Worm (Caenorhabditis elegans): ENCODE results near the gene fkh-9.

ce11 chrX:3797882-3798281 is 28.9 kb downstream of the fkh-9 start, which contains the start of gene abu-10:
- TF ChIP-seq hlh-13 (GFP tag; optimal IDR thresholded peaks at IDR 0.05) (no peak), C38D4.7 (GFP tag; optimal IDR thresholded peaks at IDR 0.05) (no peak), pag-3 (tag; optimal IDR thresholded peaks at IDR 0.05; ENCODE audit: borderline replicate concordance) (no peak), unc-55 (GFP tag; optimal IDR thresholded peaks at IDR 0.05) (no peak), hlh-6 (tag; optimal IDR thresholded peaks at IDR 0.05) (no peak), K02D7.2 (tag; optimal IDR thresholded peaks at IDR 0.05) (no peak), T23F11.4 (GFP tag; optimal IDR thresholded peaks at IDR 0.05) (no peak)

Data from whole organism, late embryonic.